Fruit fly (Drosophila melanogaster): Measurements from ENCODE around the gene CG3568.

DNA sequence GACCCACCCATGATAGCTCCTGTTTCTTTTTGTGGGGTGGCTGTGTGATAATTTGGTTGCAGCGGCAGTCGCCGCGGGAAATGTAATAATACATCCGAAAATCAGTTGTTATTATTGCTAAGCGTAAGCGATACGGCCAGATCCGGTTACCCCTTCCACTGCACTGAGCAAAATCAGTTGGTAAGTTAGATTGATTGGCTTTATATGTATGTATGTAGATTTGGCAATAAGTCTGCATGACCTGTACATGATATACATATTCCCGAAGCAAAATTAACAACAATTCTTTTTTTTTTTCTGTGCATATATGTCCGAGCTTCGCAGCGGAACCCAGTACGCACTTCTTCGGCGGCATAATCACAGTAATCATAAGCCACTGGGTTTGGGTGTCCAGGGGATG, 44.2 kb upstream of the CG3568 start:
- TF ChIP-seq CG6854 (GFP tag; optimal IDR thresholded peaks at IDR 0.05): no peak
- TF ChIP-seq CG32006 (GFP tag; optimal IDR thresholded peaks at IDR 0.05): no peak
- TF ChIP-seq CG11902 (GFP tag; optimal IDR thresholded peaks at IDR 0.05): no peak
- TF ChIP-seq esn (GFP tag; optimal IDR thresholded peaks at IDR 0.05): peak; percentile 25

Measured in whole organism, prepupa.